Fruit fly (Drosophila melanogaster): ENCODE measurements around the gene pon.
A peak's percentile ranks its signal among the peaks of the same experiment; 100 is the strongest.

pon gene

DNA sequence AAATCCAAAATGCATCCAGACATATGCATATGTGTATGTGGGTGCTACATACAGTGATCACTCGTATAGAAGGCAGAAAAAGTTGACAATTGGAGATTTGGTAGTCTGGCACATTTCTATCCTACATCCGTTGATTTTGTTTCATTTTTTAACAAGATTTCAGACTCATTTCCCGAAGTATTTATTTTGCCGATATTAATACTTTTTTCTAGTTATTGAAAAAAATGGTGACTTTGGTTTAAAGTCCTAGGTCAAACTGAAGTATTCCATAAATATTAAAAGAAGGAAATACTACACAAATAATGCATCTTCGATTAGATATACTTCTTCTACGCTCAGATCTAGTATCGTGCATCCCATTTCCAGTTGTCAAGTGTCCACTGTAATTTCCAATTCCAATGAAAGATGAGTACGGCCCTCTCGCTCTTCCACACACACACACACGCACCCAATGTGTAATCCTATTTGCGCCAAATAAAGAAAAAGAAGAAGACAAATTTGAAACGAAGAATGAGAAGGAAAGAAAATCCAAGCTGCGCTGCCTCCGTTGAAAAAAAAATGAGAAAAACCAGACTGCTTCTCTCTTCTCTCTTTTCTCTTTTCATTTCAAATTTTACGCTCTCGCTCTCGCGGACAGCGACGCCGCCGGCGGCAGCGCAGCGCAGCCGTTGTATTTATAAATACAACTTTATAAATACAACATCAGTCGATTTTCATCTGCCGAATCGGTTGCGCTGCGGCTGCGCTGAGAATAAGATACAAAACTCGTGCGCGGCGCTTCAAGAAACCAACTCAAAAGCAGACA, 19.1 kb upstream of the pon start, which contains the start of gene peb (continued):
- TF ChIP-seq CG12769 (tag; optimal IDR thresholded peaks at IDR 0.05): no peak
- peak; percentile 66 for TF ChIP-seq CG1602 (GFP tag; optimal IDR thresholded peaks at IDR 0.05)
- TF ChIP-seq D (optimal IDR thresholded peaks at IDR 0.05): no peak
- TF ChIP-seq D (GFP tag; optimal IDR thresholded peaks at IDR 0.05): peak; percentile 67
- no peak for TF ChIP-seq CrebB (tag; optimal IDR thresholded peaks at IDR 0.05)
- peak; percentile 34; the same call in 1 of the 2 replicates for TF ChIP-seq E2f1 (GFP tag; IDR thresholded peaks at IDR 0.05)
- no peak for TF ChIP-seq Lpt (GFP tag; optimal IDR thresholded peaks at IDR 0.05)
- TF ChIP-seq sim (GFP tag; IDR thresholded peaks at IDR 0.05): no peak
- no peak for TF ChIP-seq bigmax (GFP tag; optimal IDR thresholded peaks at IDR 0.05)
- no peak for TF ChIP-seq MESR4 (GFP tag; optimal IDR thresholded peaks at IDR 0.05)
- TF ChIP-seq row (GFP tag; IDR thresholded peaks at IDR 0.05): peak; percentile 71
- peak; percentile 39; the same call in 1 of the 2 replicates for TF ChIP-seq CG14014 (GFP tag; IDR thresholded peaks at IDR 0.05)
- TF ChIP-seq CG10147 (GFP tag; optimal IDR thresholded peaks at IDR 0.05): no peak
- no peak for TF ChIP-seq klu (GFP tag; IDR thresholded peaks at IDR 0.05)
- TF ChIP-seq CG17186 (GFP tag; optimal IDR thresholded peaks at IDR 0.05): no peak
- peak; percentile 27 for TF ChIP-seq maf-S (GFP tag; optimal IDR thresholded peaks at IDR 0.05)
- peak; percentile 50 for TF ChIP-seq twi (tag; optimal IDR thresholded peaks at IDR 0.05)
- TF ChIP-seq caup (GFP tag; optimal IDR thresholded peaks at IDR 0.05; ENCODE audit: severe bottlenecking): no peak
- TF ChIP-seq CG6854 (GFP tag; optimal IDR thresholded peaks at IDR 0.05): no peak
- no peak for TF ChIP-seq trh (GFP tag; optimal IDR thresholded peaks at IDR 0.05)
- TF ChIP-seq chif (GFP tag; optimal IDR thresholded peaks at IDR 0.05): peak in 1 of 2 experiments; percentile 77
- TF ChIP-seq Mrtf (GFP tag; IDR thresholded peaks at IDR 0.05): no peak
- TF ChIP-seq CG7987 (GFP tag; optimal IDR thresholded peaks at IDR 0.05): no peak
- peak; percentile 32; the same call in 1 of the 3 replicates for TF ChIP-seq tgo (GFP tag; IDR thresholded peaks at IDR 0.05)
- TF ChIP-seq CG3726 (GFP tag; IDR thresholded peaks at IDR 0.05): no peak
- TF ChIP-seq ken (GFP tag; IDR thresholded peaks at IDR 0.05): peak; percentile 21; the same call in 1 of the 3 replicates
- TF ChIP-seq CG11456 (GFP tag; IDR thresholded peaks at IDR 0.05): no peak
- TF ChIP-seq CG14050 (GFP tag; IDR thresholded peaks at IDR 0.05): no peak
- TF ChIP-seq Antp (GFP tag; optimal IDR thresholded peaks at IDR 0.05): peak; percentile 63
- TF ChIP-seq YL-1 (GFP tag; optimal IDR thresholded peaks at IDR 0.05): no peak
- no peak for TF ChIP-seq prd (optimal IDR thresholded peaks at IDR 0.05)
- TF ChIP-seq prd (GFP tag; IDR thresholded peaks at IDR 0.05): peak; percentile 81
- peak; percentile 66 for TF ChIP-seq CG16815 (GFP tag; optimal IDR thresholded peaks at IDR 0.05)
- TF ChIP-seq Hey (tag; optimal IDR thresholded peaks at IDR 0.05): no peak
- TF ChIP-seq unc-4 (GFP tag; IDR thresholded peaks at IDR 0.05; ENCODE audit: partially characterized antibody): 0 out of 2 replicates have a peak, but pooled peaks have one; percentile 29
- TF ChIP-seq BEAF-32 (GFP tag; optimal IDR thresholded peaks at IDR 0.05): no peak
- TF ChIP-seq CG12299 (tag; optimal IDR thresholded peaks at IDR 0.05): no peak
- TF ChIP-seq Adf1 (GFP tag; IDR thresholded peaks at IDR 0.05): peak; percentile 96
- peak; percentile 0 for TF ChIP-seq btn (GFP tag; optimal IDR thresholded peaks at IDR 0.05)
- peak; percentile 82 for TF ChIP-seq CG18262 (tag; optimal IDR thresholded peaks at IDR 0.05)
- peak; percentile 21 for TF ChIP-seq CG1603 (tag; optimal IDR thresholded peaks at IDR 0.05)
- no peak for TF ChIP-seq odd (GFP tag; optimal IDR thresholded peaks at IDR 0.05)
- no peak for TF ChIP-seq Drgx (GFP tag; IDR thresholded peaks at IDR 0.05)
- TF ChIP-seq Ptx1 (GFP tag; IDR thresholded peaks at IDR 0.05): peak; percentile 61
- TF ChIP-seq sob (GFP tag; IDR thresholded peaks at IDR 0.05): no peak
- TF ChIP-seq sna (GFP tag; IDR thresholded peaks at IDR 0.05; ENCODE audit: partially characterized antibody): peak; percentile 54
- peak; percentile 50 for TF ChIP-seq CG9437 (GFP tag; optimal IDR thresholded peaks at IDR 0.05)
- no peak for TF ChIP-seq Taf1 (GFP tag; IDR thresholded peaks at IDR 0.05)
- TF ChIP-seq CG8359 (GFP tag; optimal IDR thresholded peaks at IDR 0.05; ENCODE audit: borderline replicate concordance): no peak
- no peak for TF ChIP-seq cad (GFP tag; optimal IDR thresholded peaks at IDR 0.05)

All from whole organism, embryonic.